Worm (Caenorhabditis elegans): Measurements from ENCODE around the gene F49C12.7.

F49C12.7 gene

ce11 chrIV:9316068-9316681 lies 3.4 kb upstream of the F49C12.7 start, which contains the start of the genes F49C12.9 and rpn-7 (continued):
- TF ChIP-seq hlh-1 (tag; optimal IDR thresholded peaks at IDR 0.05) (peak; percentile 67), unc-39 (tag; optimal IDR thresholded peaks at IDR 0.05) (no peak)

- TF ChIP-seq sem-2 (GFP tag; optimal IDR thresholded peaks at IDR 0.05) (no peak), ces-1 (GFP tag; optimal IDR thresholded peaks at IDR 0.05) (no peak), mls-2 (tag; optimal IDR thresholded peaks at IDR 0.05) (no peak), bed-3 (GFP tag; optimal IDR thresholded peaks at IDR 0.05) (no peak), unc-39 (tag; optimal IDR thresholded peaks at IDR 0.05) (no peak), mab-5 (tag; optimal IDR thresholded peaks at IDR 0.05) (no peak), lsy-2 (tag; optimal IDR thresholded peaks at IDR 0.05) (no peak), nhr-76 (tag; optimal IDR thresholded peaks at IDR 0.05) (no peak), zip-8 (tag; optimal IDR thresholded peaks at IDR 0.05) (no peak), lin-13 (tag; optimal IDR thresholded peaks at IDR 0.05) (no peak), M03D4.4 (tag; optimal IDR thresholded peaks at IDR 0.05) (no peak), elt-1 (tag; optimal IDR thresholded peaks at IDR 0.05; ENCODE audit: borderline replicate concordance, insufficient read depth) (no peak), nhr-2 (tag; optimal IDR thresholded peaks at IDR 0.05) (no peak), ceh-83 (GFP tag; optimal IDR thresholded peaks at IDR 0.05) (no peak), ceh-39 (tag; optimal IDR thresholded peaks at IDR 0.05) (no peak), nhr-237 (tag; optimal IDR thresholded peaks at IDR 0.05) (no peak), pha-4 (tag; optimal IDR thresholded peaks at IDR 0.05) (no peak), snpc-4 (tag; optimal IDR thresholded peaks at IDR 0.05) (no peak), flh-1 (GFP tag; optimal IDR thresholded peaks at IDR 0.05) (no peak), tbx-8 (GFP tag; optimal IDR thresholded peaks at IDR 0.05) (no peak)
Observed at ce11 chrIV:9310935-9311566, 1.7 kb downstream of the F49C12.7 start.

- TF ChIP-seq mls-2 (tag; optimal IDR thresholded peaks at IDR 0.05) (no peak), nhr-12 (tag; optimal IDR thresholded peaks at IDR 0.05) (no peak), nhr-28 (tag; optimal IDR thresholded peaks at IDR 0.05) (no peak), ceh-83 (GFP tag; optimal IDR thresholded peaks at IDR 0.05) (no peak), ces-1 (GFP tag; optimal IDR thresholded peaks at IDR 0.05) (no peak), unc-39 (tag; optimal IDR thresholded peaks at IDR 0.05) (no peak), elt-1 (tag; optimal IDR thresholded peaks at IDR 0.05; ENCODE audit: borderline replicate concordance, insufficient read depth) (no peak), nhr-2 (tag; optimal IDR thresholded peaks at IDR 0.05) (no peak), drap-1 (GFP tag; optimal IDR thresholded peaks at IDR 0.05) (no peak), blmp-1 (tag; optimal IDR thresholded peaks at IDR 0.05) (no peak), mab-5 (tag; optimal IDR thresholded peaks at IDR 0.05) (no peak), lin-13 (tag; optimal IDR thresholded peaks at IDR 0.05) (no peak), sem-2 (GFP tag; optimal IDR thresholded peaks at IDR 0.05) (no peak), ztf-11 (tag; optimal IDR thresholded peaks at IDR 0.05) (no peak), unc-62 (GFP tag; optimal IDR thresholded peaks at IDR 0.05) (no peak), ceh-39 (tag; optimal IDR thresholded peaks at IDR 0.05) (no peak)
Observed at ce11 chrIV:9308975-9309374, 3.8 kb downstream of the F49C12.7 start, which contains the start of gene F49C12.6. TSS of gene F49C12.6 (minus strand) at chrIV:9309075.

ce11 chrIV:9304617-9305016 lies 8.1 kb downstream of the F49C12.7 start, which contains the start of gene F49C12.5:
TSS of gene F49C12.5 (plus strand) at chrIV:9304917.
- TF ChIP-seq ztf-11 (tag; optimal IDR thresholded peaks at IDR 0.05) (no peak), ceh-39 (tag; optimal IDR thresholded peaks at IDR 0.05) (no peak), bed-3 (GFP tag; optimal IDR thresholded peaks at IDR 0.05) (no peak), tbx-8 (GFP tag; optimal IDR thresholded peaks at IDR 0.05) (no peak), sptf-1 (tag; optimal IDR thresholded peaks at IDR 0.05) (no peak), ces-1 (GFP tag; optimal IDR thresholded peaks at IDR 0.05) (no peak), mls-2 (tag; optimal IDR thresholded peaks at IDR 0.05) (no peak), elt-1 (tag; optimal IDR thresholded peaks at IDR 0.05; ENCODE audit: borderline replicate concordance, insufficient read depth) (no peak)

- TF ChIP-seq nhr-12 (tag; optimal IDR thresholded peaks at IDR 0.05) (no peak), elt-1 (tag; optimal IDR thresholded peaks at IDR 0.05; ENCODE audit: borderline replicate concordance, insufficient read depth) (peak; percentile 61)
Observed at ce11 chrIV:9303994-9304393, 8.7 kb downstream of the F49C12.7 start, which contains the start of gene F49C12.4. TSS of gene F49C12.4 (minus strand) at chrIV:9304094.

- TF ChIP-seq nhr-76 (tag; optimal IDR thresholded peaks at IDR 0.05) = no peak
- TF ChIP-seq mab-5 (tag; optimal IDR thresholded peaks at IDR 0.05) = no peak
- TF ChIP-seq bed-3 (GFP tag; optimal IDR thresholded peaks at IDR 0.05) = no peak
- TF ChIP-seq zip-8 (tag; optimal IDR thresholded peaks at IDR 0.05) = no peak
- TF ChIP-seq ceh-83 (GFP tag; optimal IDR thresholded peaks at IDR 0.05) = no peak
- TF ChIP-seq mep-1 (tag; optimal IDR thresholded peaks at IDR 0.05) = no peak
- TF ChIP-seq ces-1 (GFP tag; optimal IDR thresholded peaks at IDR 0.05) = no peak
- TF ChIP-seq sem-2 (GFP tag; optimal IDR thresholded peaks at IDR 0.05) = no peak
- no peak for TF ChIP-seq drap-1 (GFP tag; optimal IDR thresholded peaks at IDR 0.05)
- TF ChIP-seq pha-4 (tag; optimal IDR thresholded peaks at IDR 0.05) = no peak
- no peak for TF ChIP-seq mls-2 (tag; optimal IDR thresholded peaks at IDR 0.05)
Observed at ce11 chrIV:9300127-9300526, 12.6 kb downstream of the F49C12.7 start, which contains the start of gene F49C12.3. TSS of gene F49C12.3 (plus strand) at chrIV:9300427.

All from whole organism, mixed stage, embryonic.